Fruit fly (Drosophila melanogaster) whole organism, embryonic: Measurements from ENCODE around the gene CG12290.

Experiments used
- Bgb ChIP-seq: fragments of 200-800 bp; sonication (Bioruptor generic); IDR thresholded peaks from 2 replicates; pipeline ENCODE4 v1.3.6; 2022; ENCODE audit warnings: missing biosample characterization, missing genetic modification characterization; ENCODE audit not compliant: partially characterized antibody
- Bteb2 ChIP-seq: fragments of 200-800 bp; sonication (Bioruptor generic); optimal IDR thresholded peaks from 2 replicates; lab custom pipeline; 2016; ENCODE audit warnings: missing biosample characterization, missing genetic modification characterization
- CG10959 ChIP-seq: fragments of 200-800 bp; sonication (Bioruptor generic); IDR thresholded peaks from 2 replicates; pipeline ENCODE4 v1.3.6; 2022; ENCODE audit warnings: missing biosample characterization, missing genetic modification characterization
- CG11695 ChIP-seq: fragments of 200-800 bp; sonication (Bioruptor generic); IDR thresholded peaks from 3 replicates; pipeline ENCODE4 v1.3.6; 2022; ENCODE audit warnings: missing biosample characterization, missing genetic modification characterization
- CG12219 ChIP-seq: fragments of 200-800 bp; sonication (Bioruptor generic); optimal IDR thresholded peaks from 3 replicates; lab custom pipeline; 2018; ENCODE audit warnings: missing biosample characterization, mild to moderate bottlenecking, missing genetic modification characterization
- CG12659 ChIP-seq: fragments of 200-800 bp; sonication (Bioruptor generic); optimal IDR thresholded peaks from 3 replicates; lab custom pipeline; 2017; ENCODE audit warnings: mild to moderate bottlenecking, missing biosample characterization, missing genetic modification reagents, missing genetic modification characterization
- CG12744 ChIP-seq: fragments of 200-800 bp; sonication (Bioruptor generic); optimal IDR thresholded peaks from 2 replicates; lab custom pipeline; 2016; ENCODE audit warnings: missing biosample characterization, missing genetic modification characterization
- CG13296 ChIP-seq: fragments of 200-800 bp; sonication (Bioruptor generic); optimal IDR thresholded peaks from 3 replicates; lab custom pipeline; 2018; ENCODE audit warnings: missing biosample characterization, mild to moderate bottlenecking, missing genetic modification characterization
- CG13424 ChIP-seq: fragments of 200-800 bp; sonication (Bioruptor generic); optimal IDR thresholded peaks from 2 replicates; lab custom pipeline; 2019; ENCODE audit warnings: missing biosample characterization, mild to moderate bottlenecking, missing genetic modification characterization, moderate library complexity
- CG14667 ChIP-seq: fragments of 200-800 bp; sonication (Bioruptor generic); IDR thresholded peaks from 2 replicates; pipeline ENCODE4 v1.3.6; 2022; ENCODE audit warnings: missing biosample characterization, missing genetic modification characterization
- CG14965 ChIP-seq: fragments of 200-800 bp; sonication (Bioruptor generic); optimal IDR thresholded peaks from 2 replicates; lab custom pipeline; 2016; ENCODE audit warnings: missing biosample characterization, missing genetic modification characterization, borderline replicate concordance
- CG15696 ChIP-seq: fragments of 200-800 bp; sonication (Bioruptor generic); optimal IDR thresholded peaks from 2 replicates; lab custom pipeline; 2019; ENCODE audit warnings: missing biosample characterization, mild to moderate bottlenecking, missing genetic modification characterization, moderate library complexity
- CG1647 ChIP-seq: fragments of 200-800 bp; sonication (Bioruptor generic); optimal IDR thresholded peaks from 3 replicates; lab custom pipeline; 2016; ENCODE audit warnings: missing biosample characterization, missing genetic modification characterization
- CG17385 ChIP-seq: fragments of 200-800 bp; sonication (Bioruptor generic); optimal IDR thresholded peaks from 3 replicates; lab custom pipeline; 2018; ENCODE audit warnings: missing biosample characterization, mild to moderate bottlenecking, missing genetic modification characterization
- CG17912 ChIP-seq: fragments of 200-800 bp; sonication (Bioruptor generic); optimal IDR thresholded peaks from 2 replicates; lab custom pipeline; 2018; ENCODE audit warnings: missing biosample characterization, mild to moderate bottlenecking, missing genetic modification characterization
- CG2199 ChIP-seq: fragments of 200-800 bp; sonication (Bioruptor generic); IDR thresholded peaks from 3 replicates; pipeline ENCODE4 v1.3.6; 2022; ENCODE audit warnings: missing biosample characterization, missing genetic modification characterization
- CG2875 ChIP-seq: fragments of 200-800 bp; sonication (Bioruptor generic); optimal IDR thresholded peaks from 2 replicates; lab custom pipeline; 2017; ENCODE audit warnings: missing biosample characterization, mild to moderate bottlenecking, missing genetic modification characterization, missing genetic modification reagents
- CG3407 ChIP-seq: fragments of 200-800 bp; sonication (Bioruptor generic); optimal IDR thresholded peaks from 2 replicates; lab custom pipeline; 2018; ENCODE audit warnings: missing biosample characterization, mild to moderate bottlenecking, missing genetic modification characterization
- CG4854 ChIP-seq: fragments of 200-800 bp; sonication (Bioruptor generic); optimal IDR thresholded peaks from 2 replicates; lab custom pipeline; 2016; ENCODE audit warnings: missing biosample characterization, missing genetic modification characterization, inconsistent platforms
- CG6175 ChIP-seq: fragments of 200-800 bp; sonication (Bioruptor generic); IDR thresholded peaks from 3 replicates; pipeline ENCODE4 v1.3.6; 2022; ENCODE audit warnings: missing biosample characterization, missing genetic modification characterization
- CG7987 ChIP-seq: fragments of 200-800 bp; sonication (Bioruptor generic); optimal IDR thresholded peaks from 2 replicates; lab custom pipeline; 2018; ENCODE audit warnings: missing biosample characterization, mild to moderate bottlenecking, missing genetic modification characterization, moderate library complexity
- CG8359 ChIP-seq: fragments of 200-800 bp; sonication (Bioruptor generic); optimal IDR thresholded peaks from 2 replicates; lab custom pipeline; 2017; ENCODE audit warnings: missing biosample characterization, mild to moderate bottlenecking, missing genetic modification characterization, borderline replicate concordance
- CG8765 ChIP-seq: fragments of 200-800 bp; sonication (Bioruptor generic); IDR thresholded peaks from 2 replicates; pipeline ENCODE4 v1.3.6; 2022; ENCODE audit warnings: missing biosample characterization, missing genetic modification characterization
- CG9932 ChIP-seq: fragments of 200-800 bp; sonication (Bioruptor generic); IDR thresholded peaks from 2 replicates; pipeline ENCODE4 v1.3.6; 2022; ENCODE audit warnings: missing biosample characterization, missing genetic modification characterization
- Doc3 ChIP-seq: fragments of 200-800 bp; sonication (Bioruptor generic); IDR thresholded peaks from 3 replicates; pipeline ENCODE4 v1.3.6; 2022; ENCODE audit warnings: missing biosample characterization, missing genetic modification characterization; ENCODE audit not compliant: partially characterized antibody
- E2f2 ChIP-seq: fragments of 200-800 bp; sonication (Bioruptor generic); IDR thresholded peaks from 2 replicates; pipeline ENCODE4 v1.3.6; 2022; ENCODE audit warnings: missing biosample characterization, missing genetic modification characterization
- Elba2 ChIP-seq: fragments of 200-800 bp; sonication (Bioruptor generic); optimal IDR thresholded peaks from 3 replicates; lab custom pipeline; 2016; ENCODE audit warnings: missing biosample characterization, missing genetic modification characterization
- Fer3 ChIP-seq: fragments of 200-800 bp; sonication (Bioruptor generic); optimal IDR thresholded peaks from 2 replicates; lab custom pipeline; 2018; ENCODE audit warnings: missing biosample characterization, mild to moderate bottlenecking, missing genetic modification characterization, moderate library complexity
- H15 ChIP-seq: fragments of 200-800 bp; sonication (Bioruptor generic); IDR thresholded peaks from 3 replicates; pipeline ENCODE4 v1.3.6; 2022; ENCODE audit warnings: missing biosample characterization, missing genetic modification characterization
- Lpt ChIP-seq: fragments of >200 bp; optimal IDR thresholded peaks from 2 replicates; lab custom pipeline; 2018; ENCODE audit warnings: missing biosample characterization, missing genetic modification characterization
- NK7.1 ChIP-seq: fragments of 200-800 bp; sonication (Bioruptor generic); optimal IDR thresholded peaks from 3 replicates; lab custom pipeline; 2016; ENCODE audit warnings: missing biosample characterization, missing genetic modification characterization
- Opbp ChIP-seq: fragments of 200-800 bp; sonication (Bioruptor generic); IDR thresholded peaks from 3 replicates; pipeline ENCODE4 v1.3.6; 2022; ENCODE audit warnings: missing biosample characterization, missing genetic modification characterization; ENCODE audit not compliant: partially characterized antibody
- Optix ChIP-seq: fragments of 200-800 bp; sonication (Bioruptor generic); IDR thresholded peaks from 3 replicates; pipeline ENCODE4 v1.3.6; 2022; ENCODE audit warnings: missing biosample characterization, missing genetic modification characterization
- Trl ChIP-seq, 3 experiments: fragments of >200 bp in 2 of 3; fragments of 200-800 bp in 1 of 3; sonication (Bioruptor generic) in 1 of 3; optimal IDR thresholded peaks; 2 replicates in 1 of 3; 3 replicates in 2 of 3; lab custom pipeline; 2016 to 2017; ENCODE audit warnings: missing biosample characterization in 1 of 3, missing genetic modification characterization in 1 of 3
- Vsx1 ChIP-seq: fragments of 200-800 bp; sonication (Bioruptor generic); optimal IDR thresholded peaks from 2 replicates; lab custom pipeline; 2017; ENCODE audit warnings: missing biosample characterization, mild to moderate bottlenecking, missing genetic modification characterization, missing genetic modification reagents
- ac ChIP-seq: fragments of 200-800 bp; sonication (Bioruptor generic); optimal IDR thresholded peaks from 3 replicates; lab custom pipeline; 2017; ENCODE audit warnings: missing biosample characterization, mild to moderate bottlenecking, missing genetic modification characterization
- cas ChIP-seq: fragments of 200-800 bp; sonication (Bioruptor generic); IDR thresholded peaks from 2 replicates; pipeline ENCODE4 v1.3.6; 2022; ENCODE audit warnings: missing biosample characterization, missing genetic modification characterization
- chinmo ChIP-seq: fragments of 200-800 bp; sonication (Bioruptor generic); IDR thresholded peaks from 4 replicates; pipeline ENCODE4 v1.3.6; 2022; ENCODE audit warnings: missing biosample characterization, missing genetic modification characterization; ENCODE audit not compliant: partially characterized antibody
- chm ChIP-seq: fragments of 200-800 bp; sonication (Bioruptor generic); IDR thresholded peaks from 2 replicates; pipeline ENCODE4 v1.3.6; 2022; ENCODE audit warnings: missing biosample characterization, missing genetic modification characterization
- da ChIP-seq: fragments of 200-800 bp; sonication (Bioruptor generic); optimal IDR thresholded peaks from 2 replicates; lab custom pipeline; 2016; ENCODE audit warnings: missing biosample characterization, missing genetic modification characterization
- eve ChIP-seq, 2 experiments: fragments of >200 bp; optimal IDR thresholded peaks; 2 replicates each; lab custom pipeline; 2017; ENCODE audit warnings: missing biosample characterization in 2 of 2, missing genetic modification characterization in 2 of 2
- gfzf ChIP-seq: fragments of 200-800 bp; sonication (Bioruptor generic); optimal IDR thresholded peaks from 2 replicates; lab custom pipeline; 2016; ENCODE audit warnings: missing biosample characterization, mild to moderate bottlenecking, missing genetic modification characterization, moderate library complexity
- kah ChIP-seq: fragments of 200-800 bp; sonication (Bioruptor generic); optimal IDR thresholded peaks from 2 replicates; lab custom pipeline; 2018; ENCODE audit warnings: missing biosample characterization, mild to moderate bottlenecking, missing genetic modification characterization
- luna ChIP-seq: fragments of 200-800 bp; sonication (Bioruptor generic); optimal IDR thresholded peaks from 2 replicates; lab custom pipeline; 2016; ENCODE audit warnings: missing biosample characterization, missing genetic modification characterization
- maf-S ChIP-seq: fragments of 200-800 bp; sonication (Bioruptor generic); optimal IDR thresholded peaks from 2 replicates; lab custom pipeline; 2016; ENCODE audit warnings: missing biosample characterization, missing genetic modification characterization
- seq ChIP-seq: fragments of 200-800 bp; sonication (Bioruptor generic); IDR thresholded peaks from 2 replicates; pipeline ENCODE4 v1.3.6; 2022; ENCODE audit warnings: missing biosample characterization, missing genetic modification characterization
- sqz ChIP-seq: fragments of 200-800 bp; sonication (Bioruptor generic); optimal IDR thresholded peaks from 3 replicates; lab custom pipeline; 2018; ENCODE audit warnings: missing biosample characterization, mild to moderate bottlenecking, missing genetic modification characterization
- tin ChIP-seq: fragments of 200-800 bp; sonication (Bioruptor generic); optimal IDR thresholded peaks from 3 replicates; lab custom pipeline; 2016; ENCODE audit warnings: missing biosample characterization, missing genetic modification characterization
- unpg ChIP-seq: fragments of 200-800 bp; sonication (Bioruptor generic); optimal IDR thresholded peaks from 3 replicates; lab custom pipeline; 2018; ENCODE audit warnings: missing biosample characterization, mild to moderate bottlenecking, missing genetic modification characterization, moderate library complexity
- zfh2 ChIP-seq: fragments of 200-800 bp; sonication (Bioruptor generic); optimal IDR thresholded peaks from 2 replicates; lab custom pipeline; 2016; ENCODE audit warnings: missing biosample characterization, missing genetic modification characterization

Gene CG12290

DNA sequence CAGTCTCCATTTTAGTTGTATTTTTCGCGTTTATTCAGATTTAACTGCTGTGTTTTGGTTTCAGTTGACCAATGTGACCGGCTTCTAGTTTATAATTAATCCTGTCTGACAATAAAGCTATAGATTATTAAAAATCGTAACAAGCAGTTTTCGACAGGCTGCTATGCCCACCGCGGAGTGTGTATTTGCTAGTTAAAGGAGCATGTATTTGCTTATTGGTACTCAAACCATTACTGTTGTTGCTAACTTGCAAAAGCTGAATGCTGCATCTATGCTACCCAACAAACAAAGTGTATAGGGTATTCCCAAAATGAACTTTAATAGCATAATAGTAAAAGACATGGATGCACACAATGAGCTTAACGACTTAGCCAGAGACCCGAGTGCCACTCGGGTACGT, 41.3 kb upstream of the CG12290 start, which contains the start of gene CG6073 (continued):
- TF ChIP-seq zfh2 (GFP tag; lab: Kevin White, UChicago): peak; percentile 63
- TF ChIP-seq ac (GFP tag; lab: Kevin White, UChicago): no peak
- TF ChIP-seq Optix (GFP tag; lab: Robert Waterston, UW): no peak
- peak; percentile 35; the same call in 1 of the 2 replicates for TF ChIP-seq E2f2 (GFP tag; lab: Robert Waterston, UW)
- peak; percentile 8 for TF ChIP-seq CG14965 (GFP tag; lab: Kevin White, UChicago)
- no peak for TF ChIP-seq Elba2 (GFP tag; lab: Kevin White, UChicago)
- TF ChIP-seq Lpt: no peak
- TF ChIP-seq Vsx1: no peak
- no peak for TF ChIP-seq CG8359 (GFP tag; lab: Kevin White, UChicago)
- TF ChIP-seq Bteb2: peak; percentile 4
- peak; percentile 64 for TF ChIP-seq luna (GFP tag; lab: Kevin White, UChicago)
- no peak for TF ChIP-seq CG2875
- no peak; the same call in 1 of the 2 replicates for TF ChIP-seq cas (GFP tag; lab: Robert Waterston, UW)
- TF ChIP-seq da (GFP tag; lab: Kevin White, UChicago): peak; percentile 69
- no peak for TF ChIP-seq sqz (GFP tag; lab: Kevin White, UChicago)
- no peak for TF ChIP-seq seq
- TF ChIP-seq CG14667 (GFP tag; lab: Robert Waterston, UW): no peak
- peak; percentile 56 for TF ChIP-seq CG1647 (GFP tag; lab: Kevin White, UChicago)
- TF ChIP-seq Opbp (GFP tag; lab: Robert Waterston, UW): peak; percentile 80
- peak; percentile 36 for TF ChIP-seq CG13424 (tag; lab: Kevin White, UChicago)
- no peak for TF ChIP-seq Trl (optimal IDR thresholded peaks at IDR 0.05; lab: Kevin White, UChicago)
- TF ChIP-seq Trl (GFP tag; optimal IDR thresholded peaks at IDR 0.05; lab: Kevin White, UChicago): peak; percentile 60
- peak; percentile 100 for TF ChIP-seq gfzf (GFP tag; lab: Kevin White, UChicago)
- peak; percentile 49 for TF ChIP-seq CG12744 (GFP tag; lab: Kevin White, UChicago)
- no peak for TF ChIP-seq CG13296 (GFP tag; lab: Kevin White, UChicago)
- TF ChIP-seq CG11695 (GFP tag; lab: Robert Waterston, UW): no peak
- TF ChIP-seq chm (GFP tag; lab: Robert Waterston, UW): no peak
- no peak for TF ChIP-seq CG17912
- peak in 1 of 2 experiments; percentile 54 for TF ChIP-seq eve (GFP tag; optimal IDR thresholded peaks at IDR 0.05; lab: Kevin White, UChicago)
- no peak for TF ChIP-seq Bgb
- TF ChIP-seq CG3407: no peak
- peak; percentile 45 for TF ChIP-seq Fer3 (tag; lab: Kevin White, UChicago)
- no peak for TF ChIP-seq CG8765 (GFP tag; lab: Robert Waterston, UW)
- peak; percentile 39 for TF ChIP-seq CG7987
- no peak for TF ChIP-seq CG17385 (GFP tag; lab: Kevin White, UChicago)
- TF ChIP-seq CG15696 (tag; lab: Kevin White, UChicago): peak; percentile 48
- no peak for TF ChIP-seq Doc3 (GFP tag; lab: Robert Waterston, UW)
- TF ChIP-seq CG12659 (GFP tag; lab: Kevin White, UChicago): peak; percentile 66
- TF ChIP-seq maf-S (GFP tag; lab: Kevin White, UChicago): peak; percentile 40
- TF ChIP-seq unpg: peak; percentile 35
- TF ChIP-seq NK7.1: no peak
- TF ChIP-seq H15 (GFP tag; lab: Robert Waterston, UW): peak; percentile 40; the same call in 1 of the 3 replicates
- peak; percentile 73 for TF ChIP-seq CG9932 (GFP tag; lab: Robert Waterston, UW)
- TF ChIP-seq CG10959 (GFP tag; lab: Robert Waterston, UW): no peak
- 0 out of 3 replicates have a peak, but pooled peaks have one; percentile 11 for TF ChIP-seq CG6175 (GFP tag; lab: Robert Waterston, UW)
- peak; percentile 79; the same call in 1 of the 4 replicates for TF ChIP-seq chinmo
- TF ChIP-seq tin (GFP tag; lab: Kevin White, UChicago): no peak
- peak; percentile 30 for TF ChIP-seq CG4854
- no peak for TF ChIP-seq CG12219 (GFP tag; lab: Kevin White, UChicago)
- TF ChIP-seq CG2199 (GFP tag; lab: Robert Waterston, UW): no peak
- TF ChIP-seq kah (GFP tag; lab: Kevin White, UChicago): no peak
